Worm (Caenorhabditis elegans) whole organism, L4 larva: Measurements from ENCODE around the gene rcat-1.
A peak's percentile ranks its signal among the peaks of the same experiment; 100 is the strongest.

Experiments used
- F10B5.3 ChIP-seq: sonication (generic microtip); optimal IDR thresholded peaks from 2 replicates; lab custom pipeline; 2016; ENCODE audit warnings: mild to moderate bottlenecking, missing genetic modification characterization, missing compliant biosample characterization
- T20F7.1 ChIP-seq: fragments of 200-800 bp; sonication (Bioruptor generic); optimal IDR thresholded peaks from 2 replicates; lab custom pipeline; 2018; ENCODE audit warnings: mild to moderate bottlenecking, missing genetic modification characterization, missing compliant biosample characterization
- T26A8.4 ChIP-seq: fragments of 200-800 bp; sonication (Bioruptor generic); IDR thresholded peaks from 2 replicates; pipeline ENCODE4 v1.3.6; 2022; ENCODE audit warnings: missing genetic modification characterization, missing compliant biosample characterization
- Y75B8A.6 ChIP-seq: fragments of 200-800 bp; sonication (Bioruptor generic); IDR thresholded peaks from 2 replicates; pipeline ENCODE4 v1.3.6; 2022; ENCODE audit warnings: missing genetic modification reagents, missing genetic modification characterization, missing compliant biosample characterization
- ZK337.2 ChIP-seq: fragments of 200-800 bp; sonication (Bioruptor generic); IDR thresholded peaks from 2 replicates; pipeline ENCODE4 v1.3.6; 2022; ENCODE audit warnings: missing genetic modification reagents, missing genetic modification characterization, missing compliant biosample characterization
- ZK546.5 ChIP-seq, 2 experiments: sonication (generic microtip); optimal IDR thresholded peaks; 2 replicates each; lab custom pipeline; 2017; ENCODE audit warnings: missing biosample characterization in 2 of 2, missing genetic modification characterization in 2 of 2
- aha-1 ChIP-seq: fragments of 150-350 bp; peaks from one replicate; lab custom pipeline; 2014; ENCODE audit warnings: missing biosample characterization, missing genetic modification characterization
- aly-2 ChIP-seq: sonication (generic microtip); optimal IDR thresholded peaks from 2 replicates; lab custom pipeline; 2018; ENCODE audit warnings: missing biosample characterization, missing genetic modification characterization
- arid-1 ChIP-seq: fragments of 200-800 bp; sonication (Bioruptor generic); conservative IDR thresholded peaks from 2 replicates; pipeline ENCODE4 v1.3.6; 2022; ENCODE audit warnings: missing genetic modification reagents, missing genetic modification characterization, missing compliant biosample characterization
- ceh-20 ChIP-seq: fragments of 200-800 bp; sonication (Bioruptor generic); IDR thresholded peaks from 2 replicates; pipeline ENCODE4 v1.3.6; 2022; ENCODE audit warnings: missing genetic modification reagents, missing genetic modification characterization, missing compliant biosample characterization
- daf-12 ChIP-seq: fragments of 150-350 bp; optimal IDR thresholded peaks from 2 replicates; lab custom pipeline; 2014; ENCODE audit warnings: missing biosample characterization, missing genetic modification reagents, missing genetic modification characterization
- daf-16 ChIP-seq, 3 experiments: sonication (generic microtip); optimal IDR thresholded peaks; 2 replicates each; lab custom pipeline; 2016 to 2017; ENCODE audit warnings: missing genetic modification characterization in 3 of 3, missing genetic modification reagents in 3 of 3, mild to moderate bottlenecking in 2 of 3, missing compliant biosample characterization in 2 of 3, missing biosample characterization in 1 of 3, moderate library complexity in 1 of 3
- daf-19 ChIP-seq: fragments of 200-800 bp; sonication (Bioruptor generic); conservative IDR thresholded peaks from 2 replicates; pipeline ENCODE4 v1.3.6; 2022; ENCODE audit warnings: missing genetic modification characterization, missing compliant biosample characterization
- dmd-6 ChIP-seq: fragments of 200-800 bp; sonication (Bioruptor generic); IDR thresholded peaks from 2 replicates; pipeline ENCODE4 v1.3.6; 2022; ENCODE audit warnings: missing genetic modification reagents, missing genetic modification characterization, missing compliant biosample characterization
- dve-1 ChIP-seq: sonication (generic microtip); optimal IDR thresholded peaks from 2 replicates; lab custom pipeline; 2017; ENCODE audit warnings: antibody characterized with exemption, mild to moderate bottlenecking, missing genetic modification characterization, missing compliant biosample characterization; ENCODE audit not compliant: insufficient read depth
- fkh-10 ChIP-seq: fragments of 150-350 bp; optimal IDR thresholded peaks from 2 replicates; lab custom pipeline; 2014; ENCODE audit warnings: missing biosample characterization, missing genetic modification reagents, missing genetic modification characterization
- gei-8 ChIP-seq: fragments of 200-800 bp; sonication (Bioruptor generic); optimal IDR thresholded peaks from 2 replicates; lab custom pipeline; 2018; ENCODE audit warnings: mild to moderate bottlenecking, missing genetic modification characterization, missing compliant biosample characterization
- hlh-11 ChIP-seq: fragments of 200-800 bp; sonication (Bioruptor generic); optimal IDR thresholded peaks from 2 replicates; lab custom pipeline; 2018; ENCODE audit warnings: mild to moderate bottlenecking, missing genetic modification characterization, missing compliant biosample characterization
- hlh-30 ChIP-seq: sonication (generic microtip); optimal IDR thresholded peaks from 2 replicates; lab custom pipeline; 2017; ENCODE audit warnings: antibody characterized with exemption, mild to moderate bottlenecking, missing genetic modification characterization, missing compliant biosample characterization; ENCODE audit not compliant: insufficient read depth
- lin-1 ChIP-seq: fragments of 200-800 bp; sonication (Bioruptor generic); IDR thresholded peaks from 2 replicates; pipeline ENCODE4 v1.3.6; 2022; ENCODE audit warnings: missing genetic modification reagents, missing genetic modification characterization, missing compliant biosample characterization
- lin-29 ChIP-seq: fragments of 200-800 bp; sonication (Bioruptor generic); IDR thresholded peaks from 2 replicates; pipeline ENCODE4 v1.3.6; 2022; ENCODE audit warnings: missing genetic modification reagents, missing genetic modification characterization, missing compliant biosample characterization
- lsy-2 ChIP-seq, 2 experiments: fragments of 150-350 bp in 1 of 2; sonication (generic microtip) in 1 of 2; optimal IDR thresholded peaks; 2 replicates each; lab custom pipeline; 2014 to 2017; ENCODE audit warnings: missing biosample characterization in 2 of 2, missing genetic modification characterization in 2 of 2
- madf-5 ChIP-seq, 2 experiments: fragments of 200-800 bp; sonication (Bioruptor generic); IDR thresholded peaks; 2 replicates each; pipeline ENCODE4 v1.3.6; 2022; ENCODE audit warnings: missing compliant biosample characterization in 2 of 2, missing genetic modification characterization in 2 of 2
- madf-9 ChIP-seq: fragments of 200-800 bp; sonication (Bioruptor generic); conservative IDR thresholded peaks from 2 replicates; pipeline ENCODE4 v1.3.6; 2022; ENCODE audit warnings: missing genetic modification reagents, missing genetic modification characterization, missing compliant biosample characterization
- mdl-1 ChIP-seq, 2 experiments: fragments of 150-350 bp in 1 of 2; sonication (generic microtip) in 1 of 2; optimal IDR thresholded peaks; 2 replicates each; lab custom pipeline; 2014 to 2017; ENCODE audit warnings: missing biosample characterization in 2 of 2, missing genetic modification characterization in 2 of 2
- mdt-29 ChIP-seq: fragments of 200-800 bp; sonication (Bioruptor generic); IDR thresholded peaks from 2 replicates; pipeline ENCODE4 v1.3.6; 2022; ENCODE audit warnings: missing genetic modification reagents, missing genetic modification characterization, missing compliant biosample characterization
- mep-1 ChIP-seq: fragments of 150-350 bp; sonication (generic microtip); optimal IDR thresholded peaks from 3 replicates; lab custom pipeline; 2014; ENCODE audit warnings: missing biosample characterization, missing genetic modification characterization
- mes-2 ChIP-seq: sonication (generic microtip); optimal IDR thresholded peaks from 2 replicates; lab custom pipeline; 2016; ENCODE audit warnings: missing genotype, mild to moderate bottlenecking, missing genetic modification characterization, missing compliant biosample characterization; ENCODE audit not compliant: poor library complexity, severe bottlenecking
- mxl-2 ChIP-seq: fragments of 200-800 bp; sonication (Bioruptor generic); conservative IDR thresholded peaks from 2 replicates; pipeline ENCODE4 v1.3.6; 2022; ENCODE audit warnings: missing genetic modification reagents, missing genetic modification characterization, missing compliant biosample characterization
- mxl-3 ChIP-seq: fragments of 200-800 bp; sonication (Bioruptor generic); optimal IDR thresholded peaks from 2 replicates; lab custom pipeline; 2018; ENCODE audit warnings: mild to moderate bottlenecking, missing genetic modification characterization, missing compliant biosample characterization
- nhr-102 ChIP-seq: sonication (generic microtip); optimal IDR thresholded peaks from 2 replicates; lab custom pipeline; 2016; ENCODE audit warnings: mild to moderate bottlenecking, missing genetic modification characterization, moderate library complexity, missing compliant biosample characterization
- nhr-25 ChIP-seq: sonication (generic microtip); optimal IDR thresholded peaks from 2 replicates; lab custom pipeline; 2017; ENCODE audit warnings: missing genetic modification characterization, mild to moderate bottlenecking, missing compliant biosample characterization, antibody characterized with exemption, moderate library complexity, borderline replicate concordance; ENCODE audit not compliant: insufficient read depth
- nhr-28 ChIP-seq: fragments of 150-350 bp; optimal IDR thresholded peaks from 2 replicates; lab custom pipeline; 2014; ENCODE audit warnings: missing biosample characterization, missing genetic modification characterization
- nhr-48 ChIP-seq: sonication (generic microtip); optimal IDR thresholded peaks from 2 replicates; lab custom pipeline; 2016; ENCODE audit warnings: mild to moderate bottlenecking, missing genetic modification characterization, missing compliant biosample characterization
- nhr-6 ChIP-seq: fragments of 150-350 bp; optimal IDR thresholded peaks from 2 replicates; lab custom pipeline; 2014; ENCODE audit warnings: missing biosample characterization, missing genetic modification characterization
- nhr-76 ChIP-seq: fragments of 150-350 bp; optimal IDR thresholded peaks from 2 replicates; lab custom pipeline; 2014; ENCODE audit warnings: missing biosample characterization, missing genetic modification characterization
- nhr-77 ChIP-seq: fragments of 150-350 bp; optimal IDR thresholded peaks from 2 replicates; lab custom pipeline; 2014; ENCODE audit warnings: missing biosample characterization, missing genetic modification characterization
- php-3 ChIP-seq: fragments of 200-800 bp; sonication (Bioruptor generic); IDR thresholded peaks from 2 replicates; pipeline ENCODE4 v1.3.6; 2022; ENCODE audit warnings: missing genetic modification reagents, missing genetic modification characterization, missing compliant biosample characterization
- pqm-1 ChIP-seq: sonication (generic microtip); optimal IDR thresholded peaks from 2 replicates; lab custom pipeline; 2017; ENCODE audit warnings: missing biosample characterization, missing genetic modification characterization
- saeg-2 ChIP-seq: fragments of 200-800 bp; sonication (Bioruptor generic); IDR thresholded peaks from 2 replicates; pipeline ENCODE4 v1.3.6; 2022; ENCODE audit warnings: missing genetic modification reagents, missing genetic modification characterization, missing compliant biosample characterization
- tra-1 ChIP-seq: fragments of 200-800 bp; sonication (Bioruptor generic); IDR thresholded peaks from 2 replicates; pipeline ENCODE4 v1.3.6; 2022; ENCODE audit warnings: missing genetic modification reagents, missing genetic modification characterization, missing compliant biosample characterization
- unc-39 ChIP-seq: sonication (generic microtip); optimal IDR thresholded peaks from 2 replicates; lab custom pipeline; 2017; ENCODE audit warnings: missing biosample characterization, missing genetic modification characterization
- unc-62 ChIP-seq, 3 experiments: fragments of 150-350 bp in 1 of 3; sonication (generic microtip); optimal IDR thresholded peaks in 2 of 3; peaks in 1 of 3; 1 replicate in 1 of 3; 2 replicates in 2 of 3; lab custom pipeline; 2014 to 2017; ENCODE audit warnings: missing biosample characterization in 3 of 3, missing genetic modification characterization in 3 of 3, missing genetic modification reagents in 3 of 3, missing genotype in 1 of 3
- zfp-2 ChIP-seq: sonication (generic microtip); optimal IDR thresholded peaks from 2 replicates; lab custom pipeline; 2016; ENCODE audit warnings: mild to moderate bottlenecking, missing genetic modification characterization, missing compliant biosample characterization
- zfp-3 ChIP-seq: fragments of 200-800 bp; sonication (Bioruptor generic); conservative IDR thresholded peaks from 2 replicates; pipeline ENCODE4 v1.3.6; 2022; ENCODE audit warnings: missing genetic modification reagents, missing genetic modification characterization, missing compliant biosample characterization
- zip-11 ChIP-seq: fragments of 200-800 bp; sonication (Bioruptor generic); IDR thresholded peaks from 2 replicates; pipeline ENCODE4 v1.3.6; 2022; ENCODE audit warnings: missing genetic modification characterization, missing compliant biosample characterization

Gene rcat-1

ce11 chrIV:295734-296201 lies 40.5 kb upstream of the rcat-1 start:
- TF ChIP-seq gei-8 (GFP tag; lab: Kevin White, UChicago) = peak; percentile 39
- TF ChIP-seq mdl-1 (tag; optimal IDR thresholded peaks at IDR 0.05; lab: Kevin White, UChicago) = peak in 1 of 2 experiments; percentile 18
- TF ChIP-seq lsy-2 (tag; optimal IDR thresholded peaks at IDR 0.05; lab: Kevin White, UChicago) = no peak
- TF ChIP-seq T26A8.4 (GFP tag; lab: Robert Waterston, UW) = 0 out of 2 replicates have a peak, but pooled peaks have one; percentile 31
- no peak for TF ChIP-seq daf-16 (GFP tag; optimal IDR thresholded peaks at IDR 0.05; lab: Kevin White, UChicago)
- TF ChIP-seq daf-16 (tag; optimal IDR thresholded peaks at IDR 0.05; lab: Kevin White, UChicago) = peak; percentile 78
- peak; percentile 49; the same call in 1 of the 2 replicates for TF ChIP-seq mxl-2 (GFP tag; lab: Robert Waterston, UW)
- no peak for TF ChIP-seq ZK337.2 (GFP tag; lab: Robert Waterston, UW)
- TF ChIP-seq pqm-1 = peak; percentile 76
- TF ChIP-seq mep-1 (tag; lab: Kevin White, UChicago) = peak; percentile 52
- TF ChIP-seq arid-1 (GFP tag; lab: Robert Waterston, UW) = no peak
- peak; percentile 89 for TF ChIP-seq hlh-11 (tag; lab: Kevin White, UChicago)
- no peak for TF ChIP-seq madf-5 (GFP tag; IDR thresholded peaks at IDR 0.05; lab: Robert Waterston, UW)
- TF ChIP-seq ceh-20 = 0 out of 2 replicates have a peak, but pooled peaks have one; percentile 33
- peak; percentile 44 for TF ChIP-seq mxl-3 (GFP tag; lab: Kevin White, UChicago)
- peak; percentile 69 for TF ChIP-seq nhr-77 (tag; lab: Kevin White, UChicago)
- TF ChIP-seq saeg-2 (GFP tag; lab: Robert Waterston, UW) = 0 out of 2 replicates have a peak, but pooled peaks have one; percentile 10
- no peak; the same call in 1 of the 2 replicates for TF ChIP-seq lin-1 (GFP tag; lab: Robert Waterston, UW)
- peak; percentile 85 for TF ChIP-seq aha-1 (tag; lab: Kevin White, UChicago)
- peak; percentile 66 for TF ChIP-seq dve-1 (tag; lab: Kevin White, UChicago)
- peak; percentile 54 for TF ChIP-seq nhr-102 (tag; lab: Kevin White, UChicago)
- 0 out of 2 replicates have a peak, but pooled peaks have one; percentile 30 for TF ChIP-seq mdt-29 (GFP tag; lab: Robert Waterston, UW)
- 0 out of 2 replicates have a peak, but pooled peaks have one; percentile 21 for TF ChIP-seq Y75B8A.6 (GFP tag; lab: Robert Waterston, UW)
- peak; percentile 60; the same call in 1 of the 2 replicates for TF ChIP-seq tra-1
- TF ChIP-seq T20F7.1 (GFP tag; lab: Kevin White, UChicago) = peak; percentile 17
- TF ChIP-seq php-3 (GFP tag; lab: Robert Waterston, UW) = peak; percentile 91
- TF ChIP-seq mes-2 (tag; lab: Kevin White, UChicago) = no peak
- peak; percentile 70 for TF ChIP-seq hlh-30
- peak; percentile 54 for TF ChIP-seq nhr-48
- peak; percentile 23; the same call in 1 of the 2 replicates for TF ChIP-seq zfp-3 (GFP tag; lab: Robert Waterston, UW)
- peak in 1 of 2 experiments; percentile 92 for TF ChIP-seq unc-62 (GFP tag; optimal IDR thresholded peaks at IDR 0.05 in 1 of 2; lab: Kevin White, UChicago)
- no peak for TF ChIP-seq unc-62 (tag; optimal IDR thresholded peaks at IDR 0.05; lab: Kevin White, UChicago)
- peak; percentile 86 for TF ChIP-seq dmd-6 (GFP tag; lab: Robert Waterston, UW)
- peak; percentile 67 for TF ChIP-seq nhr-28 (tag; lab: Kevin White, UChicago)
- TF ChIP-seq zip-11 (GFP tag; lab: Robert Waterston, UW) = no peak
- TF ChIP-seq nhr-76 (tag; lab: Kevin White, UChicago) = no peak

DNA sequence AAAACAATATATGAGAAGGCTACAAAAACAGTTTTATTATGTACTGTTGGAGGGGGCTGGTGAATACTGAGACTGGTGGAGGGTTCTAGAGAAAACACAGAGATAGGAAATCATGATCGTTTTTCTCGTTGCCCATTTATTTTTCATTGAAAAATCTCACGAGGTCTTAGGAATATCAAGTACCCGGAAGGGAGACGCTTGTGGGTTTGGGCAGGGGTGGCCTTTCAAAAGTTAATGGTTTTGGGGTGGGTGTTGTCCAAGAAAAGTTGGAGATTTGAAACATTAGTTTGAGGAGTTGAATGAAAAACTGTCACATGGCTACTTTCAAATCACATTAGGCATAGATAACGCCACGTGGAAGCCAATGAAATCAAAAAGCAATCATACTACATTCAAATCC lies 39.5 kb upstream of the rcat-1 start:
- no peak for TF ChIP-seq zfp-2 (tag; lab: Kevin White, UChicago)
- no peak for TF ChIP-seq nhr-6 (tag; lab: Kevin White, UChicago)
- no peak for TF ChIP-seq daf-12 (tag; lab: Kevin White, UChicago)
- no peak for TF ChIP-seq ZK546.5 (tag; optimal IDR thresholded peaks at IDR 0.05; lab: Kevin White, UChicago)
- no peak for TF ChIP-seq daf-19 (GFP tag; lab: Robert Waterston, UW)
- TF ChIP-seq nhr-25 (tag; lab: Kevin White, UChicago) = no peak
- no peak for TF ChIP-seq zfp-3 (GFP tag; lab: Robert Waterston, UW)
- TF ChIP-seq daf-16 (GFP tag; optimal IDR thresholded peaks at IDR 0.05; lab: Kevin White, UChicago) = no peak
- peak; percentile 20 for TF ChIP-seq daf-16 (tag; optimal IDR thresholded peaks at IDR 0.05; lab: Kevin White, UChicago)
- no peak for TF ChIP-seq mdl-1 (tag; optimal IDR thresholded peaks at IDR 0.05; lab: Kevin White, UChicago)
- no peak for TF ChIP-seq F10B5.3 (tag; lab: Kevin White, UChicago)
- no peak for TF ChIP-seq aha-1 (tag; lab: Kevin White, UChicago)
- no peak for TF ChIP-seq unc-39
- no peak for TF ChIP-seq zip-11 (GFP tag; lab: Robert Waterston, UW)
- no peak for TF ChIP-seq madf-9 (GFP tag; lab: Robert Waterston, UW)
- no peak for TF ChIP-seq fkh-10
- no peak for TF ChIP-seq aly-2 (tag; lab: Kevin White, UChicago)
- peak; percentile 35 for TF ChIP-seq hlh-30
- no peak for TF ChIP-seq gei-8 (GFP tag; lab: Kevin White, UChicago)
- TF ChIP-seq unc-62 (GFP tag; optimal IDR thresholded peaks at IDR 0.05 in 1 of 2; lab: Kevin White, UChicago) = no peak
- TF ChIP-seq unc-62 (tag; optimal IDR thresholded peaks at IDR 0.05; lab: Kevin White, UChicago) = no peak
- no peak for TF ChIP-seq lin-29 (GFP tag; lab: Robert Waterston, UW)
- TF ChIP-seq nhr-48 = no peak
